Worm (Caenorhabditis elegans): ENCODE results near the gene M163.7.

Gene M163.7

DNA sequence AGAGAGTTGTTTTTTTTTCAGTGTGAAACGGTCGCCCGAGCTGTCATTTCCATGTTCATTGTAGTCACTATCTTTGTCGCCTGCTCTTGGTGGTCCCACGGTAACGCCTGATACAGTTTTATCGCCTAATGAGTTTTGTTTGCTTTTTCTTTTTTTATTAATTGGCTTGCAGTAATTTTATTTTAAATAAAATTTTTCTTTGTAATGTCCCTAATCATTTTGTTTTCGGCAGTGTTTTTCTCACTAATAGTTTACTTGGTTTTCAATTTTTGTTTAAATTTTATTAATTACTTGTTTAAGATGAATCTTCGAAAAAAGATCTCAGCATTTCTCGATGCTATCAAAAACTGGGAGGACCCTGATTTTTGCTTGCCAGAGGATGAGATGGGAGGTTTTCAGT lies 980 bp downstream of the M163.7 start, which contains the start of gene M163.22:
TSS of gene M163.22 (plus strand) at position 301 of the 400 bp plus-strand sequence.
- no peak for TF ChIP-seq Y53F4B.3 (GFP tag; IDR thresholded peaks at IDR 0.05)
- no peak for TF ChIP-seq ceh-91 (GFP tag; IDR thresholded peaks at IDR 0.05)

DNA sequence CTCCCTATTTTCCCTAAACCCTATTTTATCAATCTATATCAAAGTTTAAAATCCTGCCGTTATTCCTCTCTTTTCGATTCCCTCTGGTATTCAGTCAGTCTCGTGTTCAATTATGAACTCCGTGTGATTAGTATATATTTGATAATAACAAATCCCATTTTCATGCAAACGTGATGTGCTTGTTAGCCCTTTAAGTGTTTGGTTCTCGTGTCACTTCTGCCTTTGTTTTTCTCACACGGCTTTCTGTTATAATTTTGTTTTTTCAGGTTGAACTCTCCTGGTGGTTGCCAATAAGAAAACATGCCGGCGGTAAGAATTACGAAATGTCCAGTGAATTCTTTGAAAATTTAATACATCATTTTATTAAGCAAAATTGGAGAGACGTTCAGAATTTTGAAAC lies 1.9 kb downstream of the M163.7 start, which contains the start of gene M163.21:
TSS of gene M163.21 (plus strand) at position 301 of the 400 bp plus-strand sequence.
- TF ChIP-seq F10E7.11 (tag; optimal IDR thresholded peaks at IDR 0.05) (no peak), dpff-1 (tag; optimal IDR thresholded peaks at IDR 0.05) (no peak), ZK185.1 (tag; optimal IDR thresholded peaks at IDR 0.05; ENCODE audit: poor library complexity, severe bottlenecking) (no peak), ceh-79 (tag; optimal IDR thresholded peaks at IDR 0.05) (no peak), pha-4 (tag; optimal IDR thresholded peaks at IDR 0.05) (no peak), Y56A3A.18 (GFP tag; IDR thresholded peaks at IDR 0.05) (no peak), T26A5.8 (tag; optimal IDR thresholded peaks at IDR 0.05) (no peak), ama-1 (optimal IDR thresholded peaks at IDR 0.05) (no peak), ama-1 (GFP tag; optimal IDR thresholded peaks at IDR 0.05) (no peak), hsf-1 (GFP tag; IDR thresholded peaks at IDR 0.05) (no peak), mxl-1 (tag; optimal IDR thresholded peaks at IDR 0.05) (no peak)

ce11 chrX:14469284-14469683 lies 4.7 kb downstream of the M163.7 start, which contains the start of gene M163.9:
TSS of gene M163.9 (plus strand) at chrX:14469584.
- no peak for TF ChIP-seq ztf-26 (tag; optimal IDR thresholded peaks at IDR 0.05)
- no peak for TF ChIP-seq Y56A3A.18 (GFP tag; IDR thresholded peaks at IDR 0.05)
- no peak for TF ChIP-seq F39B2.1 (GFP tag; IDR thresholded peaks at IDR 0.05)
- no peak for TF ChIP-seq B0336.3 (GFP tag; IDR thresholded peaks at IDR 0.05)
- no peak for TF ChIP-seq lag-1 (GFP tag; IDR thresholded peaks at IDR 0.05)
- TF ChIP-seq madf-6 (GFP tag; IDR thresholded peaks at IDR 0.05), result no peak
- TF ChIP-seq snpc-4 (GFP tag; optimal IDR thresholded peaks at IDR 0.05), result no peak
- TF ChIP-seq snpc-4 (tag; optimal IDR thresholded peaks at IDR 0.05), result no peak
- TF ChIP-seq Y67H2A.10 (GFP tag; conservative IDR thresholded peaks at IDR 0.05), result no peak
- no peak for TF ChIP-seq hlh-12 (tag; optimal IDR thresholded peaks at IDR 0.05)
- no peak for TF ChIP-seq let-526 (GFP tag; IDR thresholded peaks at IDR 0.05)
- TF ChIP-seq hrde-1 (tag; optimal IDR thresholded peaks at IDR 0.05; ENCODE audit: borderline replicate concordance), result no peak
- no peak for TF ChIP-seq attf-6 (GFP tag; IDR thresholded peaks at IDR 0.05)
- TF ChIP-seq Y53G8AR.9 (GFP tag; conservative IDR thresholded peaks at IDR 0.05), result no peak
- TF ChIP-seq lsy-27 (tag; optimal IDR thresholded peaks at IDR 0.05; ENCODE audit: borderline replicate concordance, insufficient read depth), result no peak
- no peak for TF ChIP-seq gei-17 (GFP tag; optimal IDR thresholded peaks at IDR 0.05)
- no peak for TF ChIP-seq dpl-1 (GFP tag; optimal IDR thresholded peaks at IDR 0.05)

DNA sequence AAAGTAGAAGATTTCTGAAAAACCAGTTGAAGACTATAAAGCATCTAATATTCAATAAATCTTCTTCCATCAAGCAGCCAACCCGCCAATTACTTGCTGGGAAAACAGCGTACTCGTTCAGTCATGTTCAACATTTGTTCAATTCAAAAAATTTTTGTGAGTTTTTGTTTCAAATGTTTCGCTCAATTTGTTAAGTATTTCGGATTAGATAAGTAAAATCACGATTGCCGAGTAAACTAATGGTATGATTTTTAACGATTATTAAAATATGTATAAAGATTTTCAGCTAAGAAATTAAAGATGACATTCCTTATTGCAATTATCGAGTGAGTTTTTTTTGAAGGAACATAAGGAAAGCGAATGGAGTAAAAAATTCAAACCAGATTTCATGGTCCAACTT lies 6.1 kb downstream of the M163.7 start, which contains the start of gene M163.10:
TSS of gene M163.10 (plus strand) at position 301 of the 400 bp plus-strand sequence.
- no peak for TF ChIP-seq egl-18 (GFP tag; IDR thresholded peaks at IDR 0.05)
- TF ChIP-seq tbp1 (GFP tag; optimal IDR thresholded peaks at IDR 0.05), result no peak
- no peak for TF ChIP-seq sea-2 (GFP tag; IDR thresholded peaks at IDR 0.05)
- no peak for TF ChIP-seq nhr-27 (tag; optimal IDR thresholded peaks at IDR 0.05)
- TF ChIP-seq nhr-80 (tag; optimal IDR thresholded peaks at IDR 0.05), result no peak
- TF ChIP-seq ceh-91 (GFP tag; IDR thresholded peaks at IDR 0.05), result no peak
- TF ChIP-seq rec-8 (tag; optimal IDR thresholded peaks at IDR 0.05), result no peak
- TF ChIP-seq lag-1 (GFP tag; IDR thresholded peaks at IDR 0.05), result no peak
- no peak for TF ChIP-seq atf-7 (tag; optimal IDR thresholded peaks at IDR 0.05)
- no peak for TF ChIP-seq ceh-100 (GFP tag; IDR thresholded peaks at IDR 0.05)
- no peak for TF ChIP-seq tlf-1 (GFP tag; optimal IDR thresholded peaks at IDR 0.05)
